Fruit fly (Drosophila melanogaster) whole organism, adult: Measurements from ENCODE around the gene dtr.

Experiments
- CG11617 ChIP-seq: fragments of 200-800 bp; sonication (Bioruptor generic); optimal IDR thresholded peaks from 2 replicates; lab custom pipeline; 2017; ENCODE audit warnings: mild to moderate bottlenecking, missing biosample characterization, missing genetic modification reagents, missing genetic modification characterization
- CG12768 ChIP-seq: fragments of 200-800 bp; sonication (Bioruptor generic); optimal IDR thresholded peaks from 2 replicates; lab custom pipeline; 2017; ENCODE audit warnings: missing biosample characterization, missing genetic modification characterization, mild to moderate bottlenecking, moderate library complexity, missing genetic modification reagents
- CG14711 ChIP-seq: fragments of 200-800 bp; sonication (Bioruptor generic); optimal IDR thresholded peaks from 2 replicates; lab custom pipeline; 2018; ENCODE audit warnings: missing biosample characterization, mild to moderate bottlenecking, missing genetic modification characterization, moderate library complexity
- CG33017 ChIP-seq: fragments of 200-800 bp; sonication (Bioruptor generic); optimal IDR thresholded peaks from 2 replicates; lab custom pipeline; 2018; ENCODE audit warnings: missing biosample characterization, mild to moderate bottlenecking, missing genetic modification characterization, moderate library complexity
- CG5204 ChIP-seq: fragments of 200-800 bp; sonication (Bioruptor generic); optimal IDR thresholded peaks from 2 replicates; lab custom pipeline; 2016; ENCODE audit warnings: missing biosample characterization, missing genetic modification characterization
- CG7045 ChIP-seq: fragments of 200-800 bp; sonication (Bioruptor generic); optimal IDR thresholded peaks from 2 replicates; lab custom pipeline; 2017; ENCODE audit warnings: missing biosample characterization, mild to moderate bottlenecking, missing genetic modification characterization
- Clk ChIP-seq: fragments of 200-800 bp; sonication (Bioruptor generic); optimal IDR thresholded peaks from 2 replicates; lab custom pipeline; 2017; ENCODE audit warnings: missing biosample characterization, missing genetic modification characterization
- Crg-1 ChIP-seq: fragments of 200-800 bp; sonication (Bioruptor generic); optimal IDR thresholded peaks from 2 replicates; lab custom pipeline; 2016; ENCODE audit warnings: missing biosample characterization, missing genetic modification characterization
- kay ChIP-seq: fragments of 200-800 bp; sonication (Bioruptor generic); peaks from one replicate; lab custom pipeline; 2016; ENCODE audit warnings: missing biosample characterization, missing genetic modification characterization, borderline replicate concordance
- ovo ChIP-seq: fragments of 200-800 bp; sonication (Bioruptor generic); optimal IDR thresholded peaks from 2 replicates; lab custom pipeline; 2016; ENCODE audit warnings: missing biosample characterization, missing genetic modification characterization
- pad ChIP-seq: fragments of 200-800 bp; sonication (Bioruptor generic); optimal IDR thresholded peaks from 3 replicates; lab custom pipeline; 2017; ENCODE audit warnings: missing biosample characterization, missing genetic modification characterization, mild to moderate bottlenecking, moderate library complexity, missing genetic modification reagents

dm6 chr2L:21341706-21342105 is 19.3 kb upstream of the dtr start:
- no peak for TF ChIP-seq CG14711 (tag; lab: Kevin White, UChicago)
- TF ChIP-seq Clk (GFP tag; lab: Kevin White, UChicago) = no peak
- TF ChIP-seq kay (GFP tag; lab: Kevin White, UChicago) = no peak
- no peak for TF ChIP-seq CG11617 (GFP tag; lab: Kevin White, UChicago)
- TF ChIP-seq CG12768 (GFP tag; lab: Kevin White, UChicago) = no peak
- TF ChIP-seq pad (GFP tag; lab: Kevin White, UChicago) = no peak
- no peak for TF ChIP-seq CG5204 (GFP tag; lab: Kevin White, UChicago)
- no peak for TF ChIP-seq CG7045 (GFP tag; lab: Kevin White, UChicago)
- TF ChIP-seq Crg-1 (GFP tag; lab: Kevin White, UChicago) = no peak
- TF ChIP-seq ovo (GFP tag; lab: Kevin White, UChicago) = no peak
- no peak for TF ChIP-seq CG33017 (tag; lab: Kevin White, UChicago)
